Fruit fly (Drosophila melanogaster): Measurements from ENCODE around the gene trp.

trp gene

DNA sequence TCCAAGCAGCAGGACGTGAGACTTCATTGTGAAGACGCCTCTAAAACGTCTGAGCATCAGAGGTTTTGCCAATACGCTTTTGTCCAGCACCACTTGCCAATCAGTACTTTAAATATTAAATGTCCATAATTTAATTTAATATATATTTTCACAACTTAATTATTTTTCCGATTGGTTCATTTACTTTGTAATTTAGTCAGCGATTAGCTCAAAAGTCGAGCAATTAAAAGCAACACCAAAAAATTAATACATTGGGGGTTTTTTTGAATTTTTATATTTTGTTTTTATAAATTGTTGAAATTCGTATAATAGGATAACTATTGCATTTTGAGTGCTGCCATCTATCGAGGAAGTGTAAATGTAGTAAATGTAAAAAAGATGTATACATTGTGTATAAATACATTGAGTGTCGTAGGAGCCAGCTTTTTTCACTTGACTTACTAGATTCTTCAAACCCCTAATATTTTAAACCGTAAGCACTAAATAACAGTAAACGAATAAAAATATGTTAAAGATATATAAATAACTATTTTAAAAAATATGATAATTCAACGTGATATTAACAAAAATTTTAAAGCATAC, 16.2 kb downstream of the trp start, which contains the start of gene CG15517:
CG15517 (minus strand) TSS at position 51 of the 582 bp plus-strand sequence.
- no peak for TF ChIP-seq CG12605 (GFP tag; IDR thresholded peaks at IDR 0.05)
- peak; percentile 80 for TF ChIP-seq D1 (tag; optimal IDR thresholded peaks at IDR 0.05)

DNA sequence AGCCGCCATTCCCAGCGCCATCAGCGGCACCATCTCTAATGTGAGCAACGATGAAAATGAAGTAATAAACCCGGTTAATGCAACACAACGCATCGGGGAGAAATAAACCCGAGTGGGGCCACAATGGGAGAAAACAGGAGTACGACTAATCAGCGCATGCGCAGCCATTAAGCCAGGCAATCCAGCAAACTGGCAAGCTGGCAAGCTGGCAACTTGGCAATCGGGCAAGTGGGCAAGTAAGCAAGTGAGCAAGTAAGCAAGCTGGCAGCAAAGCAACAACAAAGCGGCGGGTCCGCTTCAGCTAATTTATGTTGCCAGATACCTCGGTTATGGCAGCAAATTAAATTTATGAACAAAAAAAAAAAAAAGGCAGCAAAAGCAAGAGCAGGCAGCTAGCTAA, 20.5 kb downstream of the trp start:
- TF ChIP-seq Pif1B (GFP tag; optimal IDR thresholded peaks at IDR 0.05) = no peak

DNA sequence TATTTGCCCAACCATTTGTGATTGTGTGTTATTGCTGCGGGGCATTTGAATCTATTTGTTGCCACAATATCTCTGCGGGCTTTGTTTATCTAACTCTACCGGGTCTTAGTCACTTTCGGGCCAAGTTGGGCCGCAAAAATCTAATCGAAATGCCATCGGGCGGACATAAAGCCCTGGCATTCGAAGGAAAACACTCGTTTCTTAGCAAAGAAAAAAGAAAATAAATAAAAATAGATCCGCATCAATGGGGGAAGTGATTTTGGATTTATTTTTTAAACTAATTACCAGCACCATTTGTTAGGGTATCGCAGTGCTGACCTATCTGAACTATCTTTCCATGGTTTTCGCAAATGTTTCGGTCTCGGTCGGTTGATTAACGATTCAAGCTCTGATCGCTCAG, 21.5 kb downstream of the trp start:
- no peak for TF ChIP-seq CG32121 (GFP tag; IDR thresholded peaks at IDR 0.05)
- no peak for TF ChIP-seq CG9948 (tag; optimal IDR thresholded peaks at IDR 0.05)
- TF ChIP-seq CG4496 (GFP tag; IDR thresholded peaks at IDR 0.05) = 0 out of 3 replicates have a peak, but pooled peaks have one; percentile 22
- TF ChIP-seq CG12605 (GFP tag; IDR thresholded peaks at IDR 0.05) = no peak
- no peak for TF ChIP-seq rn (GFP tag; IDR thresholded peaks at IDR 0.05)
- no peak for TF ChIP-seq EcR (GFP tag; optimal IDR thresholded peaks at IDR 0.05)
- TF ChIP-seq D1 (tag; optimal IDR thresholded peaks at IDR 0.05) = no peak
- no peak for TF ChIP-seq CG17806 (tag; optimal IDR thresholded peaks at IDR 0.05)
- TF ChIP-seq CG8301 (tag; optimal IDR thresholded peaks at IDR 0.05) = peak; percentile 5
- 0 out of 2 replicates have a peak, but pooled peaks have one; percentile 41 for TF ChIP-seq Ets98B (GFP tag; IDR thresholded peaks at IDR 0.05)
- no peak for TF ChIP-seq Pif1B (GFP tag; optimal IDR thresholded peaks at IDR 0.05)
- TF ChIP-seq Pif1A (GFP tag; optimal IDR thresholded peaks at IDR 0.05) = no peak
- peak; percentile 1 for TF ChIP-seq CG14655 (GFP tag; optimal IDR thresholded peaks at IDR 0.05)
- no peak for TF ChIP-seq Snoo (tag; optimal IDR thresholded peaks at IDR 0.05)
- TF ChIP-seq fd96Ca (GFP tag; IDR thresholded peaks at IDR 0.05) = peak; percentile 60; the same call in 1 of the 3 replicates
- TF ChIP-seq CG10348 (GFP tag; IDR thresholded peaks at IDR 0.05) = 0 out of 2 replicates have a peak, but pooled peaks have one; percentile 32

DNA sequence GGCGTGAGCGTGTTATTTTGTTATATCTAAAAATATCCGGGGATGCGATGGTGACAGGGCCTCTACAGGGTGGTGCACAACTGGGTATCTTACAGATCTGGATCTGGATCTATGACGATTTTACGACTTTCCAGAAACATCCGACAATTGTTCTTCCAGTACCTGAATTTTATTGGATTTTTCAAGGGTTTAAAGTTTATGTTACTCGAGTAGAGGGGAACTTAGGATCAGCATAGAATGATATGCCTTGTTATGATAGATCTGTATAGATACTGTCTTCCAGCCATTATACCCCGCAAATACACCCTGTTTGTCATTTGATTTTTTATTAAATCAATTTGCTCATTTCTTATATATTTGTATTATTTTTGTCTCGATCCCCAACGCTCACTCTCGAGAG, 25.7 kb downstream of the trp start:
- TF ChIP-seq Ets98B (GFP tag; IDR thresholded peaks at IDR 0.05) (peak; percentile 66), CG12605 (GFP tag; IDR thresholded peaks at IDR 0.05) (peak; percentile 42; the same call in 1 of the 2 replicates), EcR (GFP tag; optimal IDR thresholded peaks at IDR 0.05) (no peak), gl (tag; optimal IDR thresholded peaks at IDR 0.05) (no peak), CG13204 (GFP tag; optimal IDR thresholded peaks at IDR 0.05) (no peak), rn (GFP tag; IDR thresholded peaks at IDR 0.05) (peak; percentile 36; the same call in 1 of the 2 replicates), CG4496 (GFP tag; IDR thresholded peaks at IDR 0.05) (peak; percentile 50; the same call in 2 of the 3 replicates), CG34367 (tag; optimal IDR thresholded peaks at IDR 0.05) (no peak), CG17806 (tag; optimal IDR thresholded peaks at IDR 0.05) (no peak), CG10348 (GFP tag; IDR thresholded peaks at IDR 0.05) (0 out of 2 replicates have a peak, but pooled peaks have one; percentile 26), CG9948 (tag; optimal IDR thresholded peaks at IDR 0.05) (no peak), CG14655 (GFP tag; optimal IDR thresholded peaks at IDR 0.05) (peak; percentile 51), CG15710 (tag; optimal IDR thresholded peaks at IDR 0.05) (no peak), CG8159 (tag; optimal IDR thresholded peaks at IDR 0.05) (no peak), Pif1B (GFP tag; optimal IDR thresholded peaks at IDR 0.05) (no peak), Snoo (tag; optimal IDR thresholded peaks at IDR 0.05) (no peak), fd96Ca (GFP tag; IDR thresholded peaks at IDR 0.05) (peak; percentile 85), Pif1A (GFP tag; optimal IDR thresholded peaks at IDR 0.05) (peak; percentile 33), CG8301 (tag; optimal IDR thresholded peaks at IDR 0.05) (peak; percentile 58), CG32121 (GFP tag; IDR thresholded peaks at IDR 0.05) (peak; percentile 80), D1 (tag; optimal IDR thresholded peaks at IDR 0.05) (no peak)

DNA sequence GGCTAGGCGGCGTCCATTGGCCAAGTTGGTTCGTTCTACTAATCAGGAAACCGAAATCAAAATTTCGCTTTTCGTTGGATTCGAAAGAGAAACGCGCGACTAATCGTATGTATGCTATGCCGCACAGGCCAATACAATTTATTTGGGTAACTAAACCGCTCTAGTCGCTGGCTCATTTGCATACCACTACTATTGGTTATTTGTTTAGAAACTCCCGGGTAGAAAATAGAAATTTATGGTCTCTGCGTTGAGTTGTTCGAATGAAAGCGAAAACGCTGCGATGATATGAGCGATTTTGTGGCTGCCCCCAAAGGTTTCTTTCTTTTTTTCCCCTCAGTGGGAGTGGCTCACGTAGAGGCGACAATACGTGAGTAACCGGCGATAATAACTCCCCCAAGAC, 27.1 kb downstream of the trp start:
- TF ChIP-seq CG8301 (tag; optimal IDR thresholded peaks at IDR 0.05) (no peak), gl (tag; optimal IDR thresholded peaks at IDR 0.05) (no peak), Pif1B (GFP tag; optimal IDR thresholded peaks at IDR 0.05) (no peak), CG9948 (tag; optimal IDR thresholded peaks at IDR 0.05) (no peak), EcR (GFP tag; optimal IDR thresholded peaks at IDR 0.05) (no peak), CG14655 (GFP tag; optimal IDR thresholded peaks at IDR 0.05) (no peak), Pif1A (GFP tag; optimal IDR thresholded peaks at IDR 0.05) (no peak), fd96Ca (GFP tag; IDR thresholded peaks at IDR 0.05) (no peak), CG17806 (tag; optimal IDR thresholded peaks at IDR 0.05) (no peak), CG34367 (tag; optimal IDR thresholded peaks at IDR 0.05) (no peak), CG8159 (tag; optimal IDR thresholded peaks at IDR 0.05) (no peak), Ets98B (GFP tag; IDR thresholded peaks at IDR 0.05) (no peak), CG4496 (GFP tag; IDR thresholded peaks at IDR 0.05) (no peak), Snoo (tag; optimal IDR thresholded peaks at IDR 0.05) (no peak), D1 (tag; optimal IDR thresholded peaks at IDR 0.05) (no peak), CG32121 (GFP tag; IDR thresholded peaks at IDR 0.05) (no peak)

DNA sequence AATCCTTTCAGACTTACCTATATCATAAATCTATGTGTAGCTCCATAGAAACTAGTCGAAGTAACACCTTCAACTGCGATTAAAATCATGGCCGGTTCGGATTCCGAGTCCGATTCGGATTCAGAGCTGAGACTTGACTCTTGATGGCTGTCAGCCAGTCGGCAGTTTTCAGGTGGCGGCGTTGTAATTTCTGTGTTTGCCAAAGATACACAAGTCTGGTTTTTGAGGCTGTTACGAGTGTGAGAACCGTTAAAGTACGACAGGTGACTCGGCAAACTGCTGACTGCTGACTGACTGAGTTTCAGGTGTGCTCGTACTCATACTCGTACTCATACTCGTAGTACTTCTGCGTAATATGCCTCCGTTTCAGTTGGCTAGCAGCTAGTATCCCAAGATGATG, 28.9 kb downstream of the trp start:
- no peak for TF ChIP-seq gl (tag; optimal IDR thresholded peaks at IDR 0.05)
- TF ChIP-seq CG8159 (tag; optimal IDR thresholded peaks at IDR 0.05) = no peak
- TF ChIP-seq EcR (GFP tag; optimal IDR thresholded peaks at IDR 0.05) = no peak
- TF ChIP-seq CG10348 (GFP tag; IDR thresholded peaks at IDR 0.05) = no peak
- no peak for TF ChIP-seq D1 (tag; optimal IDR thresholded peaks at IDR 0.05)
- TF ChIP-seq CG8301 (tag; optimal IDR thresholded peaks at IDR 0.05) = no peak
- TF ChIP-seq Ets98B (GFP tag; IDR thresholded peaks at IDR 0.05) = no peak; the same call in 1 of the 2 replicates
- no peak for TF ChIP-seq CG34367 (tag; optimal IDR thresholded peaks at IDR 0.05)
- no peak for TF ChIP-seq Pif1B (GFP tag; optimal IDR thresholded peaks at IDR 0.05)
- no peak for TF ChIP-seq Snoo (tag; optimal IDR thresholded peaks at IDR 0.05)
- no peak for TF ChIP-seq fd96Ca (GFP tag; IDR thresholded peaks at IDR 0.05)
- no peak for TF ChIP-seq Pif1A (GFP tag; optimal IDR thresholded peaks at IDR 0.05)

Data from whole organism, pupa.